Fruit fly (Drosophila melanogaster) Kc167 (cell line): ENCODE data around the gene CG43897.
"Not testable (repeated sequence)": the region's sequence is repeated elsewhere in the genome, so short reads cannot be mapped to it uniquely, and the experiment has no call there.

ENCODE experiments used
- insv ChIP-seq: fragments of >200 bp; optimal IDR thresholded peaks from 3 replicates; lab custom pipeline; 2018; ENCODE audit warnings: missing external identifiers
- psq ChIP-seq: fragments of >200 bp; optimal IDR thresholded peaks from 2 replicates; lab custom pipeline; 2017; ENCODE audit warnings: missing external identifiers
- ttk ChIP-seq: sonication (Bioruptor generic); optimal IDR thresholded peaks from 2 replicates; lab custom pipeline; 2017; ENCODE audit warnings: missing external identifiers

DNA sequence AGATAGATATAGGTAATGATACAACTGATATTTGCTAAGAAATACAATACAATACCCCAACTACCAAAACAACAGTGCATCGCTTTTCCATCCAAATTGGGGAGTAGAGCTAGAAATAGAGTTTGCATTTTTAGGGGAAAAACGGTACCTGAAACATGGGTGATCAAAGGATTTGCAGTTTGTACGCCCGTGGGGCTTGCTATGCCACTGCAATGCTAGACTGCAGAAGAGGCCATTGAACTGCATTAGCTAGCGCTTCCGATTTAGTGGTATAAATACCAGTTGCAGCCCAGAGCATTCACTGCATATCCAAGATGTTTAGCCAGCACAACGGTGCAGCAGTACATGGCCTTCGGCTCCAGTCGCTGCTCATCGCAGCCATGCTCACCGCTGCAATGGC lies 15.5 kb upstream of the CG43897 start, which contains the start of gene Ilp1:
- not testable (repeated sequence) for TF ChIP-seq ttk; insv (lab: Kevin White, UChicago); psq (lab: Kevin White, UChicago)
